Fruit fly (Drosophila melanogaster) whole organism, embryonic: ENCODE measurements around the gene Glg1.

Source experiments
- Atf-2 ChIP-seq: fragments of 200-800 bp; sonication (Bioruptor generic); optimal IDR thresholded peaks from 2 replicates; lab custom pipeline; 2016; ENCODE audit warnings: missing biosample characterization, missing genetic modification characterization
- B-H1 ChIP-seq: fragments of 200-800 bp; sonication (Bioruptor generic); IDR thresholded peaks from 3 replicates; pipeline ENCODE4 v1.3.6; 2022; ENCODE audit warnings: missing biosample characterization, missing genetic modification characterization
- CG10321 ChIP-seq: fragments of 200-800 bp; sonication (Bioruptor generic); IDR thresholded peaks from 2 replicates; pipeline ENCODE4 v1.3.6; 2022; ENCODE audit warnings: missing biosample characterization, missing genetic modification characterization
- CG12155 ChIP-seq: fragments of 200-800 bp; sonication (Bioruptor generic); optimal IDR thresholded peaks from 3 replicates; lab custom pipeline; 2016; ENCODE audit warnings: missing biosample characterization, missing genetic modification characterization
- CG12299 ChIP-seq: fragments of 200-800 bp; sonication (Bioruptor generic); optimal IDR thresholded peaks from 2 replicates; lab custom pipeline; 2018; ENCODE audit warnings: missing biosample characterization, mild to moderate bottlenecking, missing genetic modification characterization
- CG1529 ChIP-seq: fragments of 200-800 bp; sonication (Bioruptor generic); optimal IDR thresholded peaks from 3 replicates; lab custom pipeline; 2018; ENCODE audit warnings: missing biosample characterization, missing genetic modification characterization
- CG17186 ChIP-seq: fragments of 200-800 bp; sonication (Bioruptor generic); optimal IDR thresholded peaks from 3 replicates; lab custom pipeline; 2017; ENCODE audit warnings: missing biosample characterization, missing genetic modification reagents, missing genetic modification characterization
- CG17361 ChIP-seq: fragments of 200-800 bp; sonication (Bioruptor generic); IDR thresholded peaks from 3 replicates; pipeline ENCODE4 v1.3.6; 2022; ENCODE audit warnings: missing biosample characterization, missing genetic modification characterization
- CG17802 ChIP-seq: fragments of 200-800 bp; sonication (Bioruptor generic); optimal IDR thresholded peaks from 2 replicates; lab custom pipeline; 2018; ENCODE audit warnings: missing biosample characterization, mild to moderate bottlenecking, missing genetic modification characterization, moderate library complexity
- CG18262 ChIP-seq: fragments of 200-800 bp; optimal IDR thresholded peaks from 3 replicates; lab custom pipeline; 2019; ENCODE audit warnings: missing biosample characterization, mild to moderate bottlenecking, missing genetic modification characterization, moderate library complexity
- CG3726 ChIP-seq: fragments of 200-800 bp; sonication (Bioruptor generic); IDR thresholded peaks from 3 replicates; pipeline ENCODE4, ENCODE4 v1.3.6; 2022; ENCODE audit warnings: missing biosample characterization, missing genetic modification characterization
- CG4360 ChIP-seq: fragments of 200-800 bp; sonication (Bioruptor generic); IDR thresholded peaks from 2 replicates; pipeline ENCODE4 v1.3.6; 2022; ENCODE audit warnings: missing biosample characterization, missing genetic modification characterization
- CG4707 ChIP-seq: fragments of 200-800 bp; sonication (Bioruptor generic); optimal IDR thresholded peaks from 2 replicates; lab custom pipeline; 2018; ENCODE audit warnings: missing biosample characterization, mild to moderate bottlenecking, missing genetic modification characterization, moderate library complexity
- CG6254 ChIP-seq: fragments of 200-800 bp; sonication (Bioruptor generic); optimal IDR thresholded peaks from 3 replicates; lab custom pipeline; 2017; ENCODE audit warnings: mild to moderate bottlenecking, missing biosample characterization, missing genetic modification reagents, missing genetic modification characterization
- CG6689 ChIP-seq: fragments of 200-800 bp; sonication (Bioruptor generic); IDR thresholded peaks from 2 replicates; pipeline ENCODE4 v1.3.6; 2022; ENCODE audit warnings: missing biosample characterization, missing genetic modification characterization
- CG7786 ChIP-seq: fragments of 200-800 bp; sonication (Bioruptor generic); optimal IDR thresholded peaks from 2 replicates; lab custom pipeline; 2016; ENCODE audit warnings: missing biosample characterization, missing genetic modification characterization
- CG7839 ChIP-seq: fragments of 200-800 bp; sonication (Bioruptor generic); optimal IDR thresholded peaks from 3 replicates; lab custom pipeline; 2018; ENCODE audit warnings: missing biosample characterization, mild to moderate bottlenecking, missing genetic modification characterization, moderate library complexity
- CG8281 ChIP-seq: fragments of 200-800 bp; sonication (Bioruptor generic); optimal IDR thresholded peaks from 2 replicates; lab custom pipeline; 2018; ENCODE audit warnings: missing biosample characterization, mild to moderate bottlenecking, missing genetic modification characterization, moderate library complexity
- CG9215 ChIP-seq: fragments of 200-800 bp; sonication (Bioruptor generic); IDR thresholded peaks from 2 replicates; pipeline ENCODE4 v1.3.6; 2022; ENCODE audit warnings: missing biosample characterization, missing genetic modification characterization
- CG9727 ChIP-seq: fragments of 200-800 bp; sonication (Bioruptor generic); optimal IDR thresholded peaks from 3 replicates; lab custom pipeline; 2017; ENCODE audit warnings: missing biosample characterization, mild to moderate bottlenecking, missing genetic modification characterization
- Ets65A ChIP-seq: fragments of 200-800 bp; sonication (Bioruptor generic); peaks from one replicate; lab custom pipeline; 2016; ENCODE audit warnings: missing biosample characterization, missing genetic modification characterization
- Lhr ChIP-seq: fragments of 200-800 bp; sonication (Bioruptor generic); optimal IDR thresholded peaks from 3 replicates; lab custom pipeline; 2017; ENCODE audit warnings: mild to moderate bottlenecking, missing biosample characterization, missing genetic modification reagents, missing genetic modification characterization
- Mes4 ChIP-seq: fragments of 200-800 bp; sonication (Bioruptor generic); optimal IDR thresholded peaks from 2 replicates; lab custom pipeline; 2016; ENCODE audit warnings: missing biosample characterization, missing genetic modification characterization
- Oli ChIP-seq: fragments of 200-800 bp; sonication (Bioruptor generic); optimal IDR thresholded peaks from 2 replicates; lab custom pipeline; 2018; ENCODE audit warnings: missing biosample characterization, mild to moderate bottlenecking, missing genetic modification characterization, moderate library complexity
- Opbp ChIP-seq: fragments of 200-800 bp; sonication (Bioruptor generic); IDR thresholded peaks from 3 replicates; pipeline ENCODE4 v1.3.6; 2022; ENCODE audit warnings: missing biosample characterization, missing genetic modification characterization; ENCODE audit not compliant: partially characterized antibody
- Ravus ChIP-seq: fragments of 200-800 bp; sonication (Bioruptor generic); IDR thresholded peaks from 2 replicates; pipeline ENCODE4 v1.3.6; 2022; ENCODE audit warnings: missing biosample characterization, missing genetic modification characterization
- Side ChIP-seq: fragments of 200-800 bp; sonication (Bioruptor generic); optimal IDR thresholded peaks from 2 replicates; lab custom pipeline; 2016; ENCODE audit warnings: missing biosample characterization, missing genetic modification characterization
- Stat92E ChIP-seq, 3 experiments: fragments of >200 bp in 2 of 3; fragments of 200-800 bp in 1 of 3; sonication (Bioruptor generic) in 1 of 3; optimal IDR thresholded peaks; 2 replicates each; lab custom pipeline; 2017 to 2019; ENCODE audit warnings: missing biosample characterization in 3 of 3, missing genetic modification characterization in 3 of 3, mild to moderate bottlenecking in 1 of 3, moderate library complexity in 1 of 3
- Taf1 ChIP-seq: fragments of 200-800 bp; sonication (Bioruptor generic); IDR thresholded peaks from 2 replicates; pipeline ENCODE4 v1.3.6; 2022; ENCODE audit warnings: missing biosample characterization, missing genetic modification characterization
- cg ChIP-seq: fragments of 200-800 bp; sonication (Bioruptor generic); optimal IDR thresholded peaks from 3 replicates; lab custom pipeline; 2019; ENCODE audit warnings: missing biosample characterization, mild to moderate bottlenecking, missing genetic modification characterization, moderate library complexity
- chif ChIP-seq, 2 experiments: fragments of 200-800 bp; sonication (Bioruptor generic); optimal IDR thresholded peaks; 3 replicates each; lab custom pipeline; 2016; ENCODE audit warnings: missing biosample characterization in 2 of 2, missing genetic modification characterization in 2 of 2
- da ChIP-seq: fragments of 200-800 bp; sonication (Bioruptor generic); optimal IDR thresholded peaks from 2 replicates; lab custom pipeline; 2016; ENCODE audit warnings: missing biosample characterization, missing genetic modification characterization
- eyg ChIP-seq: fragments of 200-800 bp; sonication (Bioruptor generic); optimal IDR thresholded peaks from 3 replicates; lab custom pipeline; 2016; ENCODE audit warnings: missing biosample characterization, missing genetic modification characterization
- fd64A ChIP-seq: fragments of 200-800 bp; sonication (Bioruptor generic); optimal IDR thresholded peaks from 3 replicates; lab custom pipeline; 2018; ENCODE audit warnings: missing biosample characterization, mild to moderate bottlenecking, missing genetic modification characterization
- fu2 ChIP-seq: fragments of 200-800 bp; sonication (Bioruptor generic); optimal IDR thresholded peaks from 2 replicates; lab custom pipeline; 2016; ENCODE audit warnings: missing biosample characterization, missing genetic modification characterization
- gcm ChIP-seq: fragments of 200-800 bp; sonication (Bioruptor generic); optimal IDR thresholded peaks from 2 replicates; lab custom pipeline; 2019; ENCODE audit warnings: missing biosample characterization, mild to moderate bottlenecking, missing genetic modification characterization, moderate library complexity
- nom ChIP-seq: fragments of 200-800 bp; sonication (Bioruptor generic); optimal IDR thresholded peaks from 2 replicates; lab custom pipeline; 2017; ENCODE audit warnings: missing biosample characterization, missing genetic modification characterization, mild to moderate bottlenecking, moderate library complexity, missing genetic modification reagents
- org-1 ChIP-seq: fragments of 200-800 bp; sonication (Bioruptor generic); optimal IDR thresholded peaks from 2 replicates; lab custom pipeline; 2017; ENCODE audit warnings: missing biosample characterization, missing genetic modification characterization
- otp ChIP-seq: fragments of 200-800 bp; sonication (Bioruptor generic); IDR thresholded peaks from 3 replicates; pipeline ENCODE4, ENCODE4 v1.3.6; 2022; ENCODE audit warnings: missing biosample characterization, missing genetic modification characterization
- repo ChIP-seq: fragments of 200-800 bp; sonication (Bioruptor generic); optimal IDR thresholded peaks from 2 replicates; lab custom pipeline; 2016; ENCODE audit warnings: missing biosample characterization, missing genetic modification characterization
- ro ChIP-seq: fragments of 200-800 bp; sonication (Bioruptor generic); IDR thresholded peaks from 2 replicates; pipeline ENCODE4 v1.3.6; 2022; ENCODE audit warnings: missing biosample characterization, missing genetic modification characterization
- salm ChIP-seq: fragments of 200-800 bp; sonication (Bioruptor generic); optimal IDR thresholded peaks from 2 replicates; lab custom pipeline; 2018; ENCODE audit warnings: missing biosample characterization, mild to moderate bottlenecking, missing genetic modification characterization
- sens ChIP-seq: fragments of 200-800 bp; sonication (Bioruptor generic); peaks from one replicate; lab custom pipeline; 2016; ENCODE audit warnings: missing biosample characterization, missing genetic modification characterization
- sr ChIP-seq: fragments of 200-800 bp; sonication (Bioruptor generic); IDR thresholded peaks from 3 replicates; pipeline ENCODE4 v1.3.6; 2022; ENCODE audit warnings: missing biosample characterization, missing genetic modification characterization
- tll ChIP-seq, 2 experiments: fragments of 200-800 bp in 1 of 2; fragments of >200 bp in 1 of 2; sonication (Bioruptor generic) in 1 of 2; optimal IDR thresholded peaks; 2 replicates each; lab custom pipeline; 2017 to 2019; ENCODE audit warnings: missing biosample characterization in 2 of 2, missing genetic modification characterization in 2 of 2, mild to moderate bottlenecking in 1 of 2, moderate library complexity in 1 of 2
- toy ChIP-seq: fragments of 200-800 bp; sonication (Bioruptor generic); IDR thresholded peaks from 2 replicates; pipeline ENCODE4 v1.3.6; 2022; ENCODE audit warnings: missing biosample characterization, missing genetic modification characterization
- tx ChIP-seq: fragments of 200-800 bp; sonication (Bioruptor generic); optimal IDR thresholded peaks from 2 replicates; lab custom pipeline; 2016; ENCODE audit warnings: missing biosample characterization, missing genetic modification characterization
- unpg ChIP-seq: fragments of 200-800 bp; sonication (Bioruptor generic); optimal IDR thresholded peaks from 3 replicates; lab custom pipeline; 2018; ENCODE audit warnings: missing biosample characterization, mild to moderate bottlenecking, missing genetic modification characterization, moderate library complexity
- zen ChIP-seq: fragments of 200-800 bp; sonication (Bioruptor generic); optimal IDR thresholded peaks from 3 replicates; lab custom pipeline; 2018; ENCODE audit warnings: missing biosample characterization, mild to moderate bottlenecking, missing genetic modification characterization, moderate library complexity

Gene Glg1

dm6 chr3L:21539245-21540196 is 32.2 kb upstream of the Glg1 start, which contains the start of the genes COX8 and VhaM9.7-b (continued):
- peak; percentile 64 for TF ChIP-seq CG8281
- TF ChIP-seq otp (GFP tag; lab: Robert Waterston, UW): no peak
- TF ChIP-seq CG9727 (GFP tag; lab: Kevin White, UChicago): no peak
- TF ChIP-seq Lhr: peak; percentile 61
- no peak for TF ChIP-seq salm (tag; lab: Kevin White, UChicago)
- TF ChIP-seq sr (GFP tag; lab: Robert Waterston, UW): no peak
- no peak for TF ChIP-seq CG1529
- TF ChIP-seq zen (tag; lab: Kevin White, UChicago): peak; percentile 55
- TF ChIP-seq CG17186 (GFP tag; lab: Kevin White, UChicago): no peak
- peak; percentile 96 for TF ChIP-seq Ets65A (GFP tag; lab: Kevin White, UChicago)
- no peak for TF ChIP-seq gcm (GFP tag; lab: Kevin White, UChicago)
- TF ChIP-seq Mes4 (GFP tag; lab: Kevin White, UChicago): no peak
- TF ChIP-seq CG17802 (tag; lab: Kevin White, UChicago): no peak
- TF ChIP-seq CG6254: peak; percentile 99
- TF ChIP-seq CG4360 (GFP tag; lab: Robert Waterston, UW): no peak
- TF ChIP-seq Opbp (GFP tag; lab: Robert Waterston, UW): peak; percentile 60
- no peak for TF ChIP-seq CG3726
- peak; percentile 63 for TF ChIP-seq sens (GFP tag; lab: Kevin White, UChicago)
- no peak for TF ChIP-seq CG7839 (tag; lab: Kevin White, UChicago)
- TF ChIP-seq Ravus (GFP tag; lab: Robert Waterston, UW): peak; percentile 1; the same call in 1 of the 2 replicates
- TF ChIP-seq CG7786 (GFP tag; lab: Kevin White, UChicago): peak; percentile 30
- TF ChIP-seq nom (GFP tag; lab: Kevin White, UChicago): no peak
- TF ChIP-seq tll (GFP tag; optimal IDR thresholded peaks at IDR 0.05; lab: Kevin White, UChicago): no peak
- peak; percentile 43 for TF ChIP-seq Atf-2 (GFP tag; lab: Kevin White, UChicago)
- TF ChIP-seq eyg (GFP tag; lab: Kevin White, UChicago): peak; percentile 20
- peak; percentile 65 for TF ChIP-seq CG12155 (GFP tag; lab: Kevin White, UChicago)
- TF ChIP-seq fd64A (GFP tag; lab: Kevin White, UChicago): no peak
- TF ChIP-seq org-1 (GFP tag; lab: Kevin White, UChicago): no peak
- TF ChIP-seq toy (GFP tag; lab: Robert Waterston, UW): no peak
- no peak for TF ChIP-seq CG4707 (GFP tag; lab: Kevin White, UChicago)
- no peak for TF ChIP-seq unpg (GFP tag; lab: Kevin White, UChicago)
- TF ChIP-seq Stat92E (GFP tag; optimal IDR thresholded peaks at IDR 0.05; lab: Kevin White, UChicago): no peak
- TF ChIP-seq ro (GFP tag; lab: Robert Waterston, UW): no peak
- TF ChIP-seq CG6689 (GFP tag; lab: Robert Waterston, UW): peak; percentile 95
- peak; percentile 62; the same call in 1 of the 2 replicates for TF ChIP-seq Taf1 (GFP tag; lab: Robert Waterston, UW)
- no peak for TF ChIP-seq CG10321 (GFP tag; lab: Robert Waterston, UW)
- no peak for TF ChIP-seq Oli
- peak; percentile 47 for TF ChIP-seq CG12299
- no peak for TF ChIP-seq B-H1 (GFP tag; lab: Robert Waterston, UW)
- TF ChIP-seq cg (GFP tag; lab: Kevin White, UChicago): no peak
- no peak for TF ChIP-seq da
- TF ChIP-seq CG18262 (tag; lab: Kevin White, UChicago): no peak
- TF ChIP-seq chif (GFP tag; optimal IDR thresholded peaks at IDR 0.05; lab: Kevin White, UChicago): peak; percentile 50 to 51
- no peak; the same call in none of the 3 replicates for TF ChIP-seq CG17361 (GFP tag; lab: Robert Waterston, UW)
- no peak for TF ChIP-seq Side (GFP tag; lab: Kevin White, UChicago)
- TF ChIP-seq repo (GFP tag; lab: Kevin White, UChicago): peak; percentile 1
- TF ChIP-seq fu2 (GFP tag; lab: Kevin White, UChicago): peak; percentile 2
- no peak for TF ChIP-seq CG9215 (GFP tag; lab: Robert Waterston, UW)
- TF ChIP-seq tx (GFP tag; lab: Kevin White, UChicago): peak; percentile 25
